Fruit fly (Drosophila melanogaster): ENCODE measurements around the gene CG15373.

Gene CG15373

DNA sequence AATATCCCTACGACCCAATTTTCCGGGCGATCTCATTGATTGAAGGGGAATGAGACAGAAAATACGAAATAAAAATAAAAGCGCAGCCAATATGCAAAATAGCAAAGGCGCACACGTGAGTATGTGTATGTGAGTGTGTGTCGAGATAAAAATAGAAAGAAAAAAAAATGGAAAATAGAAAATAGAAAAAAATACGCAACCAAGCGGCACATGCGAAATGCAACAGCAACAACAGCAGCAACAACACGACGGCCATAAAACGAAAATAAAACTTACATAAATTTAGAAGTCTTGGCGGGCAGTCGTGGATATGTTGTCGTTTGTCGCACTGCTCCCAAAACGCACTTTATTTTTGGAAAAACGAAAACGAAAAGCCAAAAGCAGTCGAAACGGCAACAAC lies 13.4 kb downstream of the CG15373 start:
- TF ChIP-seq foxo (GFP tag; optimal IDR thresholded peaks at IDR 0.05) = no peak
- no peak for TF ChIP-seq dsf (GFP tag; optimal IDR thresholded peaks at IDR 0.05; ENCODE audit: borderline replicate concordance)
- TF ChIP-seq Vsx2 (GFP tag; optimal IDR thresholded peaks at IDR 0.05; ENCODE audit: partially characterized antibody) = no peak
- no peak for TF ChIP-seq jim (GFP tag; optimal IDR thresholded peaks at IDR 0.05)
- no peak for TF ChIP-seq Mio (GFP tag; optimal IDR thresholded peaks at IDR 0.05)
- TF ChIP-seq brk (GFP tag; optimal IDR thresholded peaks at IDR 0.05) = no peak
- no peak for TF ChIP-seq Hr78 (GFP tag; optimal IDR thresholded peaks at IDR 0.05)
- TF ChIP-seq woc (GFP tag; optimal IDR thresholded peaks at IDR 0.05) = no peak
- TF ChIP-seq sage (GFP tag; optimal IDR thresholded peaks at IDR 0.05) = no peak
- TF ChIP-seq OdsH (GFP tag; optimal IDR thresholded peaks at IDR 0.05) = no peak
- TF ChIP-seq CG32264 (GFP tag; optimal IDR thresholded peaks at IDR 0.05) = no peak
- TF ChIP-seq Jra (GFP tag; optimal IDR thresholded peaks at IDR 0.05) = no peak
- no peak for TF ChIP-seq Hnf4 (GFP tag; optimal IDR thresholded peaks at IDR 0.05)
- no peak for TF ChIP-seq tai (GFP tag; optimal IDR thresholded peaks at IDR 0.05)
- no peak for TF ChIP-seq Abd-B (GFP tag; optimal IDR thresholded peaks at IDR 0.05)
- no peak for TF ChIP-seq Rel (GFP tag; optimal IDR thresholded peaks at IDR 0.05)
- no peak for TF ChIP-seq Rel (tag; optimal IDR thresholded peaks at IDR 0.05)

DNA sequence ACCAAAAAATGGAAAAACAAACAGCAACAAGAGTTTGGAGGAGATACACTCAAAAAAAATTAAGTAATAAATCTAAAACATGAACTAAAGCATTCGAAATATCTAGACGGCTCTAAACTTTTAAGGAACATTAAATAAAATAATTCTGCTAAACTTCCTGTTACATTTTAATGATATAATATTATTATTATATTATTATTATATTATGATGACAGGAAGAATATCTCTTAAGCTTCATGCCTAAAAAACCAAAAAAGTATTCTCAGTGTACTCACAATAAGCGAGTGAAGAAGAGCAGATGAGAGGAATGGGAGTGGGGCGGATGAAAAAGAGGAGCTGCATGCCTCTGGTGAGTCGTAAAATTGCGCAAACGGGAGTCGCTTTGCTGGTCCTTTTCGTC lies 14.3 kb downstream of the CG15373 start:
- TF ChIP-seq h (GFP tag; optimal IDR thresholded peaks at IDR 0.05) (no peak), Dif (GFP tag; optimal IDR thresholded peaks at IDR 0.05; ENCODE audit: partially characterized antibody) (no peak), Sp1 (GFP tag; optimal IDR thresholded peaks at IDR 0.05) (no peak), Hr78 (GFP tag; optimal IDR thresholded peaks at IDR 0.05) (no peak), usp (GFP tag; optimal IDR thresholded peaks at IDR 0.05) (no peak), sage (GFP tag; optimal IDR thresholded peaks at IDR 0.05) (no peak), CG9705 (GFP tag; optimal IDR thresholded peaks at IDR 0.05) (no peak), Dfd (GFP tag; optimal IDR thresholded peaks at IDR 0.05) (no peak), brk (GFP tag; optimal IDR thresholded peaks at IDR 0.05) (no peak), fru (GFP tag; optimal IDR thresholded peaks at IDR 0.05) (no peak), dsf (GFP tag; optimal IDR thresholded peaks at IDR 0.05; ENCODE audit: borderline replicate concordance) (no peak)

DNA sequence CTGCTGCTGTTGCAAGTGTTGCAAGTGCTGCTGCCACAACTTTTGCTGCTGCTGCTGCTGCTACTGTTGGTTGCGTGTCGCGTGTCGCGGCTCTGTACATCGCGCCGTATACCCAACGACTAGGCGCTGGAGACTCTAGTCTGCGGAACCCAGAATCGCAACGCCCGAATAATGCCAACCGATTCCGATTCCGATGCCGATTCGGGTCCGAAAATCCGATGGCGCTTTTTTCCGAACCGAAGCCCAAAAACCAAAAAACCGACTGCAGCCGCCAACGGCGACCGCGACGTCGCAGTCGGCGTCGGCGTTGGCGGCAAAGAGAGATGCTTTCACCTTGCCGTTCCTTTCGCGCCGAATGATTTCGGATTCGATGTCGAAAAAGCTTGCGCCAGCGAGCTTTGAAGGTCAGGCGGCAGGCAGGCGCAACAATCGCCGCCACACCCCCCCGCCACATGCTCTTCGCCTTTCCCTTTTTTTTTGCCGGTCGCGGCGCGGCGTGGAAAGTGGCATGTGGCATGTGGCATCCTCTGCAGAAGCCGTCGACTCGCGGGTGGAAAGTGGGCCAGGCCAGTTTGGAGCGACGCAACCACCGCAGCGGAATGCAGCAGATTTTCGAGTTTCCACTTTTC lies 19.5 kb downstream of the CG15373 start, which contains the start of gene Sh:
Sh (minus strand) TSS at position 104 of the 629 bp plus-strand sequence.
- TF ChIP-seq OdsH (GFP tag; optimal IDR thresholded peaks at IDR 0.05) (no peak), Vsx2 (GFP tag; optimal IDR thresholded peaks at IDR 0.05; ENCODE audit: partially characterized antibody) (no peak), h (GFP tag; optimal IDR thresholded peaks at IDR 0.05) (no peak), pan (optimal IDR thresholded peaks at IDR 0.05) (no peak), CrebA (GFP tag; optimal IDR thresholded peaks at IDR 0.05; ENCODE audit: borderline replicate concordance) (no peak), Sp1 (GFP tag; optimal IDR thresholded peaks at IDR 0.05) (no peak), N (GFP tag; optimal IDR thresholded peaks at IDR 0.05) (no peak), sv (GFP tag; optimal IDR thresholded peaks at IDR 0.05) (no peak), jim (GFP tag; optimal IDR thresholded peaks at IDR 0.05) (no peak), usp (GFP tag; optimal IDR thresholded peaks at IDR 0.05) (no peak), Rel (GFP tag; optimal IDR thresholded peaks at IDR 0.05) (no peak), Rel (tag; optimal IDR thresholded peaks at IDR 0.05) (no peak), woc (GFP tag; optimal IDR thresholded peaks at IDR 0.05) (no peak), foxo (GFP tag; optimal IDR thresholded peaks at IDR 0.05) (no peak)

DNA sequence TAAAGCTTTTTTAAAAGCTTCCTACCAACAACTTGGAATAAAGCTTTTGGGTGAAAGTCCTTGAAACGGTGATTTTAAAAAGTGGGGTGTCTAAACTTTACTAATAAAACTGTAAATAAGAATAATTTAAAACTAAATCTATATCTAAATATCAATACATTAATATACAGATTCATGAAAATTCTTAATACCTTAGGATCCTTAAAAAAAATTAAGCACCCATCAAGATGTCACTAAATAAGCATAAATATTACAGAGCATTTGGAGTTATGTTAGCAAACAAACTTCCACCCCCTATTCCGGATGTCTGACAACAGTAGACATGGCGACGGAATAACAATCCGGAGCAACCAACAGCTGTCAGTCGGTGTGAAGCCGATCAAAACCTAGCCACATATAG lies 20.4 kb downstream of the CG15373 start, which contains the start of gene Dhc16F:
Dhc16F (plus strand) TSS at position 301 of the 400 bp plus-strand sequence.
- TF ChIP-seq OdsH (GFP tag; optimal IDR thresholded peaks at IDR 0.05) = no peak
- no peak for TF ChIP-seq Jra (GFP tag; optimal IDR thresholded peaks at IDR 0.05)
- no peak for TF ChIP-seq N (GFP tag; optimal IDR thresholded peaks at IDR 0.05)
- TF ChIP-seq Hr83 (GFP tag; optimal IDR thresholded peaks at IDR 0.05; ENCODE audit: poor library complexity, severe bottlenecking) = no peak
- TF ChIP-seq Hnf4 (GFP tag; optimal IDR thresholded peaks at IDR 0.05) = no peak
- no peak for TF ChIP-seq Dif (GFP tag; optimal IDR thresholded peaks at IDR 0.05; ENCODE audit: partially characterized antibody)
- TF ChIP-seq rgr (GFP tag; optimal IDR thresholded peaks at IDR 0.05) = no peak
- TF ChIP-seq br (GFP tag; optimal IDR thresholded peaks at IDR 0.05) = no peak
- no peak for TF ChIP-seq Hr78 (GFP tag; optimal IDR thresholded peaks at IDR 0.05)
- no peak for TF ChIP-seq CG32264 (GFP tag; optimal IDR thresholded peaks at IDR 0.05)
- no peak for TF ChIP-seq h (GFP tag; optimal IDR thresholded peaks at IDR 0.05)
- no peak for TF ChIP-seq Mio (GFP tag; optimal IDR thresholded peaks at IDR 0.05)
- TF ChIP-seq lola (GFP tag; optimal IDR thresholded peaks at IDR 0.05) = no peak
- TF ChIP-seq dl (GFP tag; optimal IDR thresholded peaks at IDR 0.05; ENCODE audit: insufficient read depth in 1 of 2, partially characterized antibody in 2 of 2) = no peak
- TF ChIP-seq ey (GFP tag; optimal IDR thresholded peaks at IDR 0.05) = no peak
- TF ChIP-seq jim (GFP tag; optimal IDR thresholded peaks at IDR 0.05) = no peak
- TF ChIP-seq Dfd (GFP tag; optimal IDR thresholded peaks at IDR 0.05) = no peak
- no peak for TF ChIP-seq dsf (GFP tag; optimal IDR thresholded peaks at IDR 0.05; ENCODE audit: borderline replicate concordance)
- no peak for TF ChIP-seq CG9705 (GFP tag; optimal IDR thresholded peaks at IDR 0.05)

Data from whole organism, wandering third instar larva.